Worm (Caenorhabditis elegans) whole organism, late embryonic: Measurements from ENCODE around the gene chil-22.

Source experiments
- ama-1 ChIP-seq: fragments of 150-350 bp; optimal IDR thresholded peaks from 2 replicates; lab custom pipeline; 2014
- ceh-19 ChIP-seq: fragments of 200-800 bp; sonication (Bioruptor generic); optimal IDR thresholded peaks from 2 replicates; lab custom pipeline; 2018; ENCODE audit warnings: mild to moderate bottlenecking, missing genetic modification characterization, missing compliant biosample characterization
- ceh-34 ChIP-seq: sonication (generic microtip); optimal IDR thresholded peaks from 2 replicates; lab custom pipeline; 2016; ENCODE audit warnings: mild to moderate bottlenecking, missing genetic modification characterization, missing compliant biosample characterization
- elt-2 ChIP-seq: sonication (generic microtip); optimal IDR thresholded peaks from 2 replicates; lab custom pipeline; 2016; ENCODE audit warnings: missing genetic modification reagents, missing genetic modification characterization, missing compliant biosample characterization
- hlh-30 ChIP-seq: sonication (generic microtip); optimal IDR thresholded peaks from 2 replicates; lab custom pipeline; 2017; ENCODE audit warnings: antibody characterized with exemption, missing genetic modification characterization, missing compliant biosample characterization; ENCODE audit not compliant: insufficient read depth
- lim-6 ChIP-seq: sonication (generic microtip); optimal IDR thresholded peaks from 2 replicates; lab custom pipeline; 2016; ENCODE audit warnings: missing genetic modification characterization, missing compliant biosample characterization
- mec-3 ChIP-seq: sonication (generic microtip); optimal IDR thresholded peaks from 2 replicates; lab custom pipeline; 2016; ENCODE audit warnings: borderline replicate concordance, missing genetic modification characterization, missing compliant biosample characterization
- nhr-11 ChIP-seq: fragments of 150-350 bp; optimal IDR thresholded peaks from 2 replicates; lab custom pipeline; 2014; ENCODE audit warnings: missing biosample characterization, missing genetic modification characterization
- pax-1 ChIP-seq: fragments of 150-350 bp; optimal IDR thresholded peaks from 2 replicates; lab custom pipeline; 2014; ENCODE audit warnings: missing biosample characterization, missing genetic modification characterization
- pha-4 ChIP-seq: fragments of 150-350 bp; optimal IDR thresholded peaks from 2 replicates; lab custom pipeline; 2018; ENCODE audit warnings: missing biosample characterization, missing genetic modification reagents, missing genetic modification characterization
- sdc-2 ChIP-seq: sonication (generic microtip); optimal IDR thresholded peaks from 2 replicates; lab custom pipeline; 2016; ENCODE audit warnings: missing genotype, missing genetic modification characterization, missing compliant biosample characterization
- sox-2 ChIP-seq: fragments of 200-800 bp; sonication (Bioruptor generic); IDR thresholded peaks from 2 replicates; pipeline ENCODE4 v1.3.6; 2022; ENCODE audit warnings: missing genetic modification reagents, missing genetic modification characterization, missing compliant biosample characterization
- unc-3 ChIP-seq, 2 experiments: fragments of 200-800 bp in 1 of 2; sonication (Bioruptor generic) in 1 of 2; sonication (generic microtip) in 1 of 2; conservative IDR thresholded peaks in 1 of 2; optimal IDR thresholded peaks in 1 of 2; 2 replicates each; pipeline versions ENCODE4 v1.3.6 to Lab custom; 2016 to 2022; ENCODE audit warnings: missing compliant biosample characterization in 2 of 2, missing genetic modification characterization in 2 of 2, missing genetic modification reagents in 1 of 2

- no peak for TF ChIP-seq sox-2 (GFP tag; lab: Robert Waterston, UW)
- no peak for TF ChIP-seq lim-6 (tag; lab: Kevin White, UChicago)
- TF ChIP-seq unc-3 (GFP tag; conservative IDR thresholded peaks at IDR 0.05; lab: Robert Waterston, UW), result no peak
- no peak for TF ChIP-seq unc-3 (tag; optimal IDR thresholded peaks at IDR 0.05; lab: Kevin White, UChicago)
- no peak for TF ChIP-seq pha-4 (tag; lab: Kevin White, UChicago)
- no peak for TF ChIP-seq ama-1 (lab: Kevin White, UChicago)
- no peak for TF ChIP-seq mec-3 (tag; lab: Kevin White, UChicago)
- no peak for TF ChIP-seq ceh-34
- no peak for TF ChIP-seq elt-2 (tag; lab: Kevin White, UChicago)
- TF ChIP-seq sdc-2 (tag; lab: Kevin White, UChicago), result no peak
- no peak for TF ChIP-seq nhr-11 (tag; lab: Kevin White, UChicago)
- TF ChIP-seq hlh-30, result no peak
- no peak for TF ChIP-seq pax-1 (tag; lab: Kevin White, UChicago)
- no peak for TF ChIP-seq ceh-19 (GFP tag; lab: Kevin White, UChicago)
These were observed 27.8 kb downstream of the chil-22 start, which contains the start of gene chil-13 for ce11 chrII:9438227-9438626.
